Fruit fly (Drosophila melanogaster): ENCODE measurements around the gene CG43450.

dm6 chr3R:12196100-12196499 lies 1.0 kb downstream of the CG43450 start:
- TF ChIP-seq h (GFP tag; optimal IDR thresholded peaks at IDR 0.05): no peak
- no peak for TF ChIP-seq Hr78 (GFP tag; optimal IDR thresholded peaks at IDR 0.05)
- TF ChIP-seq foxo (GFP tag; optimal IDR thresholded peaks at IDR 0.05): peak in 1 of 2 experiments; percentile 43
- TF ChIP-seq sage (GFP tag; optimal IDR thresholded peaks at IDR 0.05): no peak
- no peak for TF ChIP-seq Vsx2 (GFP tag; optimal IDR thresholded peaks at IDR 0.05; ENCODE audit: partially characterized antibody)

Measured in whole organism, wandering third instar larva.